Worm (Caenorhabditis elegans): ENCODE data around the gene F32D8.12.

- TF ChIP-seq nhr-12 (tag; optimal IDR thresholded peaks at IDR 0.05) (no peak), snpc-4 (tag; optimal IDR thresholded peaks at IDR 0.05) (no peak), nhr-6 (tag; optimal IDR thresholded peaks at IDR 0.05) (no peak), mdl-1 (tag; optimal IDR thresholded peaks at IDR 0.05) (no peak), unc-39 (tag; optimal IDR thresholded peaks at IDR 0.05) (no peak), F13H6.1 (tag; optimal IDR thresholded peaks at IDR 0.05) (no peak), aly-2 (tag; optimal IDR thresholded peaks at IDR 0.05) (no peak), ZK546.5 (tag; optimal IDR thresholded peaks at IDR 0.05) (no peak), lin-13 (GFP tag; optimal IDR thresholded peaks at IDR 0.05) (no peak), alr-1 (tag; optimal IDR thresholded peaks at IDR 0.05) (no peak), blmp-1 (tag; optimal IDR thresholded peaks at IDR 0.05; ENCODE audit: insufficient read depth) (no peak)
These were observed 51.4 kb downstream of the F32D8.12 start for ce11 chrV:10839398-10839797.
